Worm (Caenorhabditis elegans) whole organism, L4 larva: ENCODE results near the gene oac-32.

Experiments used
- D1046.2 ChIP-seq: fragments of 200-800 bp; sonication (Bioruptor generic); IDR thresholded peaks from 2 replicates; pipeline ENCODE4 v1.3.6; 2022; ENCODE audit warnings: missing genetic modification characterization, missing compliant biosample characterization
- F26F4.8 ChIP-seq: fragments of 200-800 bp; sonication (Bioruptor generic); conservative IDR thresholded peaks from 2 replicates; pipeline ENCODE4 v1.3.6; 2022; ENCODE audit warnings: missing genetic modification characterization, missing compliant biosample characterization
- F44E2.7 ChIP-seq: fragments of 200-800 bp; sonication (Bioruptor generic); IDR thresholded peaks from 2 replicates; pipeline ENCODE4 v2.1.2; 2022; ENCODE audit warnings: missing genetic modification characterization, missing compliant biosample characterization
- R02D3.7 ChIP-seq: fragments of 150-350 bp; sonication (generic microtip); optimal IDR thresholded peaks from 3 replicates; lab custom pipeline; 2014; ENCODE audit warnings: missing biosample characterization, missing genetic modification characterization
- T20F7.1 ChIP-seq: fragments of 200-800 bp; sonication (Bioruptor generic); optimal IDR thresholded peaks from 2 replicates; lab custom pipeline; 2018; ENCODE audit warnings: mild to moderate bottlenecking, missing genetic modification characterization, missing compliant biosample characterization
- ceh-28 ChIP-seq: fragments of 150-350 bp; optimal IDR thresholded peaks from 2 replicates; lab custom pipeline; 2014; ENCODE audit warnings: missing biosample characterization, missing genetic modification reagents, missing genetic modification characterization
- ctbp-1 ChIP-seq: fragments of 200-800 bp; sonication (Bioruptor generic); IDR thresholded peaks from 2 replicates; pipeline ENCODE4 v1.3.6; 2022; ENCODE audit warnings: missing genetic modification reagents, missing genetic modification characterization, missing compliant biosample characterization
- egl-27 ChIP-seq: sonication (generic microtip); optimal IDR thresholded peaks from 3 replicates; lab custom pipeline; 2017; ENCODE audit warnings: missing biosample characterization, missing genetic modification reagents, missing genetic modification characterization
- egl-43 ChIP-seq: fragments of 200-800 bp; sonication (Bioruptor generic); IDR thresholded peaks from 2 replicates; pipeline ENCODE4 v1.3.6; 2022; ENCODE audit warnings: missing genetic modification reagents, missing genetic modification characterization, missing compliant biosample characterization
- fos-1 ChIP-seq: fragments of 150-350 bp; optimal IDR thresholded peaks from 2 replicates; lab custom pipeline; 2014; ENCODE audit warnings: missing biosample characterization, missing genetic modification characterization
- lin-1 ChIP-seq: fragments of 200-800 bp; sonication (Bioruptor generic); IDR thresholded peaks from 2 replicates; pipeline ENCODE4 v1.3.6; 2022; ENCODE audit warnings: missing genetic modification reagents, missing genetic modification characterization, missing compliant biosample characterization
- lsy-2 ChIP-seq, 2 experiments: fragments of 150-350 bp in 1 of 2; sonication (generic microtip) in 1 of 2; optimal IDR thresholded peaks; 2 replicates each; lab custom pipeline; 2014 to 2017; ENCODE audit warnings: missing biosample characterization in 2 of 2, missing genetic modification characterization in 2 of 2
- mdl-1 ChIP-seq, 2 experiments: fragments of 150-350 bp in 1 of 2; sonication (generic microtip) in 1 of 2; optimal IDR thresholded peaks; 2 replicates each; lab custom pipeline; 2014 to 2017; ENCODE audit warnings: missing biosample characterization in 2 of 2, missing genetic modification characterization in 2 of 2
- pha-4 ChIP-seq, 2 experiments: fragments of 150-350 bp in 1 of 2; fragments of 200-800 bp in 1 of 2; sonication (Bioruptor generic) in 1 of 2; IDR thresholded peaks in 1 of 2; optimal IDR thresholded peaks in 1 of 2; 2 replicates each; pipeline versions ENCODE4 v1.3.6 to Lab custom; 2014 to 2022; ENCODE audit warnings: missing genetic modification characterization in 2 of 2, missing genetic modification reagents in 2 of 2, missing biosample characterization in 1 of 2, missing compliant biosample characterization in 1 of 2
- php-3 ChIP-seq: fragments of 200-800 bp; sonication (Bioruptor generic); IDR thresholded peaks from 2 replicates; pipeline ENCODE4 v1.3.6; 2022; ENCODE audit warnings: missing genetic modification reagents, missing genetic modification characterization, missing compliant biosample characterization
- zfp-2 ChIP-seq: sonication (generic microtip); optimal IDR thresholded peaks from 2 replicates; lab custom pipeline; 2016; ENCODE audit warnings: mild to moderate bottlenecking, missing genetic modification characterization, missing compliant biosample characterization
- zip-11 ChIP-seq: fragments of 200-800 bp; sonication (Bioruptor generic); IDR thresholded peaks from 2 replicates; pipeline ENCODE4 v1.3.6; 2022; ENCODE audit warnings: missing genetic modification characterization, missing compliant biosample characterization
- zip-2 ChIP-seq: fragments of 150-350 bp; optimal IDR thresholded peaks from 2 replicates; lab custom pipeline; 2014; ENCODE audit warnings: missing biosample characterization, missing genetic modification characterization

oac-32 gene

ce11 chrV:1495752-1496151 lies 49.8 kb downstream of the oac-32 start:
- no peak for TF ChIP-seq D1046.2
- peak; percentile 94 for TF ChIP-seq ceh-28
- no peak for TF ChIP-seq lsy-2 (tag; optimal IDR thresholded peaks at IDR 0.05; lab: Kevin White, UChicago)
- no peak for TF ChIP-seq lin-1 (GFP tag; lab: Robert Waterston, UW)
- no peak for TF ChIP-seq zip-11 (GFP tag; lab: Robert Waterston, UW)
- no peak for TF ChIP-seq fos-1 (tag; lab: Kevin White, UChicago)

ce11 chrV:1495334-1495733 lies 50.2 kb downstream of the oac-32 start, which contains the start of gene C38C3.3:
Gene C38C3.3 (plus strand): TSS chrV:1495634.
- no peak for TF ChIP-seq pha-4 (GFP tag; IDR thresholded peaks at IDR 0.05; lab: Robert Waterston, UW)
- TF ChIP-seq pha-4 (tag; optimal IDR thresholded peaks at IDR 0.05; lab: Kevin White, UChicago): no peak

ce11 chrV:1494469-1494868 lies 51.1 kb downstream of the oac-32 start, which contains the start of gene spig-7:
Gene spig-7 (plus strand): TSS chrV:1494769.
- TF ChIP-seq mdl-1 (tag; optimal IDR thresholded peaks at IDR 0.05; lab: Kevin White, UChicago) (no peak), F26F4.8 (GFP tag; lab: Robert Waterston, UW) (no peak), zip-2 (tag; lab: Kevin White, UChicago) (no peak), R02D3.7 (tag; lab: Kevin White, UChicago) (no peak), zfp-2 (tag; lab: Kevin White, UChicago) (no peak), F44E2.7 (GFP tag; lab: Robert Waterston, UW) (no peak), egl-43 (no peak), T20F7.1 (GFP tag; lab: Kevin White, UChicago) (no peak), egl-27 (tag; lab: Kevin White, UChicago) (no peak), php-3 (GFP tag; lab: Robert Waterston, UW) (no peak), ctbp-1 (GFP tag; lab: Robert Waterston, UW) (no peak), lsy-2 (tag; optimal IDR thresholded peaks at IDR 0.05; lab: Kevin White, UChicago) (no peak), D1046.2 (no peak)
- TF ChIP-seq, all 104 proteins: peak for 0
